Worm (Caenorhabditis elegans) whole organism, late embryonic: ENCODE results near the gene str-246.

ENCODE experiments used
- eyg-1 ChIP-seq: sonication (generic microtip); optimal IDR thresholded peaks from 2 replicates; lab custom pipeline; 2016; ENCODE audit warnings: missing genotype, missing genetic modification characterization, missing compliant biosample characterization
- fax-1 ChIP-seq: sonication (generic microtip); optimal IDR thresholded peaks from 2 replicates; lab custom pipeline; 2016; ENCODE audit warnings: missing genotype, missing genetic modification characterization, missing compliant biosample characterization
- nhr-11 ChIP-seq: fragments of 150-350 bp; optimal IDR thresholded peaks from 2 replicates; lab custom pipeline; 2014; ENCODE audit warnings: missing biosample characterization, missing genetic modification characterization
- pag-3 ChIP-seq: sonication (generic microtip); optimal IDR thresholded peaks from 2 replicates; lab custom pipeline; 2016; ENCODE audit warnings: missing compliant biosample characterization, missing genetic modification characterization, borderline replicate concordance
- tbx-2 ChIP-seq: sonication (generic microtip); optimal IDR thresholded peaks from 2 replicates; lab custom pipeline; 2016; ENCODE audit warnings: missing genetic modification characterization, missing compliant biosample characterization

DNA sequence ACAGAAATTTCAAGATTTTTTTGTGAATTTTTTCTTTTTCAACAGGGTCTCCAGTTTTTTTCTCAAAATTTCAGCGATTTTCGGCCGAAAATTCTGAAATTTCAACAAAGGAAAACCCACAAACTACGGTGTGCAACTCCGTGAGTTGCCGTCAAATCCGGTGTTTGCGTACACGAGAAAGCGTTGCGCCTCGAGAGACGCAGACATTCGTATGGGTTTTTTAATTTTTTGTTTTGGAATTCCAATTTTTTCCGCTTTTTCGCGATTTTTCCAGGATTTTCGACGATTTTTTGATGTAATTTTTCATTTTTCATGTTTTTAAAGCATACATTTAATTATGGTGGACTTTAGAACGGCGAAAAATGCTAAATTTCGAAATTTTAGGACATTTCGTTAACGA lies 41.4 kb upstream of the str-246 start:
- TF ChIP-seq tbx-2 (tag; lab: Kevin White, UChicago): no peak
- no peak for TF ChIP-seq pag-3
- no peak for TF ChIP-seq nhr-11 (tag; lab: Kevin White, UChicago)
- TF ChIP-seq fax-1: no peak
- TF ChIP-seq eyg-1 (tag; lab: Kevin White, UChicago): no peak
